Fruit fly (Drosophila melanogaster) whole organism, prepupa: ENCODE results near the gene MED4.

Source experiments
- CG10669 ChIP-seq: fragments of 200-800 bp; sonication (Bioruptor generic); optimal IDR thresholded peaks from 3 replicates; lab custom pipeline; 2018; ENCODE audit warnings: missing biosample characterization, mild to moderate bottlenecking, missing genetic modification characterization, moderate library complexity
- CG11294 ChIP-seq: fragments of 200-800 bp; sonication (Bioruptor generic); IDR thresholded peaks from 2 replicates; pipeline ENCODE4 v1.3.6; 2022; ENCODE audit warnings: missing biosample characterization, missing genetic modification characterization
- CG11762 ChIP-seq: fragments of 200-800 bp; sonication (Bioruptor generic); optimal IDR thresholded peaks from 3 replicates; lab custom pipeline; 2016; ENCODE audit warnings: missing biosample characterization, missing genetic modification characterization; ENCODE audit not compliant: insufficient read depth
- CG15336 ChIP-seq: fragments of 200-800 bp; sonication (Bioruptor generic); IDR thresholded peaks from 2 replicates; pipeline ENCODE4 v1.3.6; 2022; ENCODE audit warnings: missing biosample characterization, missing genetic modification characterization
- CG1621 ChIP-seq: fragments of 200-800 bp; sonication (Bioruptor generic); optimal IDR thresholded peaks from 3 replicates; lab custom pipeline; 2018; ENCODE audit warnings: missing biosample characterization, mild to moderate bottlenecking, missing genetic modification characterization
- CG16779 ChIP-seq: fragments of 200-800 bp; sonication (Bioruptor generic); optimal IDR thresholded peaks from 3 replicates; lab custom pipeline; 2017; ENCODE audit warnings: missing biosample characterization, mild to moderate bottlenecking, missing genetic modification characterization
- CG3032 ChIP-seq: fragments of 200-800 bp; optimal IDR thresholded peaks from 2 replicates; lab custom pipeline; 2019; ENCODE audit warnings: missing biosample characterization, mild to moderate bottlenecking, missing genetic modification characterization, moderate library complexity
- CG31627 ChIP-seq: fragments of 200-800 bp; sonication (Bioruptor generic); optimal IDR thresholded peaks from 3 replicates; lab custom pipeline; 2016; ENCODE audit warnings: missing biosample characterization, missing genetic modification characterization
- CG32006 ChIP-seq: fragments of 200-800 bp; sonication (Bioruptor generic); optimal IDR thresholded peaks from 3 replicates; lab custom pipeline; 2017; ENCODE audit warnings: missing biosample characterization, mild to moderate bottlenecking, missing genetic modification characterization
- CG34406 ChIP-seq: fragments of 200-800 bp; sonication (Bioruptor generic); optimal IDR thresholded peaks from 3 replicates; lab custom pipeline; 2016; ENCODE audit warnings: missing biosample characterization, missing genetic modification characterization
- CG3919 ChIP-seq: fragments of 200-800 bp; sonication (Bioruptor generic); optimal IDR thresholded peaks from 3 replicates; lab custom pipeline; 2016; ENCODE audit warnings: missing biosample characterization, missing genetic modification characterization
- CG4318 ChIP-seq: fragments of 200-800 bp; sonication (Bioruptor generic); optimal IDR thresholded peaks from 3 replicates; lab custom pipeline; 2017; ENCODE audit warnings: missing biosample characterization, mild to moderate bottlenecking, missing genetic modification characterization
- CG6163 ChIP-seq: fragments of 200-800 bp; sonication (Bioruptor generic); IDR thresholded peaks from 3 replicates; pipeline ENCODE4 v1.3.6; 2022; ENCODE audit warnings: missing biosample characterization, missing genetic modification characterization
- CG6276 ChIP-seq: fragments of 200-800 bp; sonication (Bioruptor generic); optimal IDR thresholded peaks from 2 replicates; lab custom pipeline; 2017; ENCODE audit warnings: missing biosample characterization, mild to moderate bottlenecking, missing genetic modification characterization
- CG6792 ChIP-seq: fragments of 200-800 bp; sonication (Bioruptor generic); optimal IDR thresholded peaks from 3 replicates; lab custom pipeline; 2016; ENCODE audit warnings: missing biosample characterization, missing genetic modification characterization
- CG6808 ChIP-seq: fragments of 200-800 bp; sonication (Bioruptor generic); optimal IDR thresholded peaks from 3 replicates; lab custom pipeline; 2017; ENCODE audit warnings: missing biosample characterization, missing genetic modification characterization, mild to moderate bottlenecking, moderate library complexity, missing genetic modification reagents
- CG6854 ChIP-seq: fragments of 200-800 bp; sonication (Bioruptor generic); optimal IDR thresholded peaks from 2 replicates; lab custom pipeline; 2017; ENCODE audit warnings: missing biosample characterization, mild to moderate bottlenecking, missing genetic modification characterization
- CG7368 ChIP-seq: fragments of 200-800 bp; sonication (Bioruptor generic); optimal IDR thresholded peaks from 3 replicates; lab custom pipeline; 2016; ENCODE audit warnings: missing biosample characterization, missing genetic modification characterization
- CG8319 ChIP-seq: fragments of 200-800 bp; sonication (Bioruptor generic); optimal IDR thresholded peaks from 3 replicates; lab custom pipeline; 2016; ENCODE audit warnings: missing biosample characterization, missing genetic modification characterization
- CG8632 ChIP-seq: fragments of 200-800 bp; sonication (Bioruptor generic); optimal IDR thresholded peaks from 3 replicates; lab custom pipeline; 2016; ENCODE audit warnings: missing biosample characterization, missing genetic modification characterization
- Eip78C ChIP-seq: fragments of 200-800 bp; sonication (Bioruptor generic); peaks from one replicate; lab custom pipeline; 2016; ENCODE audit warnings: missing biosample characterization, missing genetic modification characterization
- Eip93F ChIP-seq: fragments of 200-800 bp; sonication (Bioruptor generic); optimal IDR thresholded peaks from 2 replicates; lab custom pipeline; 2016; ENCODE audit warnings: missing biosample characterization, mild to moderate bottlenecking, missing genetic modification characterization
- Ets21C ChIP-seq: fragments of 200-800 bp; sonication (Bioruptor generic); optimal IDR thresholded peaks from 3 replicates; lab custom pipeline; 2016; ENCODE audit warnings: missing biosample characterization, missing genetic modification characterization
- Ets96B ChIP-seq: fragments of 200-800 bp; optimal IDR thresholded peaks from 2 replicates; lab custom pipeline; 2019; ENCODE audit warnings: missing biosample characterization, mild to moderate bottlenecking, missing genetic modification characterization, moderate library complexity
- Gug ChIP-seq: fragments of 200-800 bp; sonication (Bioruptor generic); IDR thresholded peaks from 2 replicates; pipeline ENCODE4 v1.3.6; 2022; ENCODE audit warnings: missing biosample characterization, missing genetic modification characterization
- Hr4 ChIP-seq: fragments of 200-800 bp; sonication (Bioruptor generic); optimal IDR thresholded peaks from 3 replicates; lab custom pipeline; 2016; ENCODE audit warnings: missing biosample characterization, missing genetic modification characterization
- Lpt ChIP-seq: fragments of 200-800 bp; sonication (Bioruptor generic); optimal IDR thresholded peaks from 3 replicates; lab custom pipeline; 2016; ENCODE audit warnings: missing biosample characterization, missing genetic modification characterization
- Met ChIP-seq: fragments of 200-800 bp; sonication (Bioruptor generic); optimal IDR thresholded peaks from 3 replicates; lab custom pipeline; 2016; ENCODE audit warnings: missing biosample characterization, missing genetic modification characterization
- OdsH ChIP-seq: fragments of 200-800 bp; sonication (Bioruptor generic); optimal IDR thresholded peaks from 3 replicates; lab custom pipeline; 2016; ENCODE audit warnings: missing biosample characterization, missing genetic modification characterization
- Sox14 ChIP-seq: fragments of 200-800 bp; sonication (Bioruptor generic); optimal IDR thresholded peaks from 3 replicates; lab custom pipeline; 2016; ENCODE audit warnings: missing biosample characterization, missing genetic modification characterization
- Sox15 ChIP-seq: fragments of 200-800 bp; sonication (Bioruptor generic); optimal IDR thresholded peaks from 3 replicates; lab custom pipeline; 2016; ENCODE audit warnings: missing biosample characterization, missing genetic modification characterization
- achi ChIP-seq: fragments of 200-800 bp; sonication (Bioruptor generic); optimal IDR thresholded peaks from 3 replicates; lab custom pipeline; 2016; ENCODE audit warnings: missing biosample characterization, missing genetic modification characterization
- cyc ChIP-seq: fragments of 200-800 bp; sonication (Bioruptor generic); optimal IDR thresholded peaks from 3 replicates; lab custom pipeline; 2016; ENCODE audit warnings: missing biosample characterization, missing genetic modification characterization
- dac ChIP-seq: fragments of 200-800 bp; sonication (Bioruptor generic); optimal IDR thresholded peaks from 2 replicates; lab custom pipeline; 2017; ENCODE audit warnings: missing biosample characterization, mild to moderate bottlenecking, missing genetic modification characterization
- eg ChIP-seq: fragments of 200-800 bp; sonication (Bioruptor generic); IDR thresholded peaks from 3 replicates; pipeline ENCODE4 v1.3.6; 2022; ENCODE audit warnings: missing biosample characterization, missing genetic modification characterization
- esn ChIP-seq: fragments of 200-800 bp; sonication (Bioruptor generic); optimal IDR thresholded peaks from 2 replicates; lab custom pipeline; 2016; ENCODE audit warnings: missing biosample characterization, mild to moderate bottlenecking, missing genetic modification characterization, moderate library complexity
- fd59A ChIP-seq: fragments of 200-800 bp; sonication (Bioruptor generic); optimal IDR thresholded peaks from 2 replicates; lab custom pipeline; 2017; ENCODE audit warnings: missing biosample characterization, mild to moderate bottlenecking, missing genetic modification characterization, missing genetic modification reagents
- fd85E ChIP-seq: fragments of 200-800 bp; sonication (Bioruptor generic); optimal IDR thresholded peaks from 3 replicates; lab custom pipeline; 2016; ENCODE audit warnings: missing biosample characterization, missing genetic modification characterization
- net ChIP-seq: fragments of 200-800 bp; sonication (Bioruptor generic); optimal IDR thresholded peaks from 3 replicates; lab custom pipeline; 2016; ENCODE audit warnings: missing biosample characterization, missing genetic modification characterization
- pdm3 ChIP-seq: fragments of 200-800 bp; sonication (Bioruptor generic); optimal IDR thresholded peaks from 3 replicates; lab custom pipeline; 2016; ENCODE audit warnings: missing biosample characterization, missing genetic modification characterization
- salr ChIP-seq, 2 experiments: fragments of 200-800 bp; sonication (Bioruptor generic); optimal IDR thresholded peaks; 3 replicates each; lab custom pipeline; 2016 to 2018; ENCODE audit warnings: missing biosample characterization in 2 of 2, missing genetic modification characterization in 2 of 2, mild to moderate bottlenecking in 1 of 2
- ss ChIP-seq, 2 experiments: fragments of 200-800 bp; sonication (Bioruptor generic); optimal IDR thresholded peaks; 2 replicates in 1 of 2; 3 replicates in 1 of 2; lab custom pipeline; 2017 to 2018; ENCODE audit warnings: mild to moderate bottlenecking in 2 of 2, missing biosample characterization in 2 of 2, missing genetic modification characterization in 2 of 2, moderate library complexity in 1 of 2
- topi ChIP-seq: fragments of 200-800 bp; sonication (Bioruptor generic); optimal IDR thresholded peaks from 3 replicates; lab custom pipeline; 2016; ENCODE audit warnings: missing biosample characterization, missing genetic modification characterization
- vri ChIP-seq: fragments of 200-800 bp; sonication (Bioruptor generic); optimal IDR thresholded peaks from 3 replicates; lab custom pipeline; 2016; ENCODE audit warnings: missing biosample characterization, mild to moderate bottlenecking, missing genetic modification characterization

The MED4 gene

DNA sequence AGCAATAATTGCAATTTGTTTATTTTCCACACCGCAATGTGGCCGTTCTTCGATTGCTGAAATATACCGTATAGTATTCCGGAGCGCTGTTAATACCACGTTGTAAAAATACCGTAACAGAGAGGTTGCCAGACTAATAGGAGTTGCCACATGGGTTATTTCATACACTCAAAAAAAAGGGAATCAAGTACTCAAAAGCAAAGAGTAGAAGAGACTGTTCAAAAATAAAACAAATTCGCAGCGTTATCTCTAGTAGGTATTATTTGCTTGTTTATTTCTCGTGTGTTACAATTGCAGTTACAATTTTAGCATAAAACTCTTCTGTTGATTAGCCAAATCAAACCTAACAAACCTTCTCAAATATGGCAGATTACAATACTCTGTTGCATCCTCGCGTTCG is at the start of gene MED4 (continued):
- peak; percentile 72 for TF ChIP-seq CG11294
- peak; percentile 83 for TF ChIP-seq CG15336
- TF ChIP-seq Sox14 (GFP tag; lab: Kevin White, UChicago), result peak; percentile 79
- TF ChIP-seq topi (GFP tag; lab: Kevin White, UChicago), result peak; percentile 71
- TF ChIP-seq CG6792 (GFP tag; lab: Kevin White, UChicago), result peak; percentile 71
- TF ChIP-seq esn (GFP tag; lab: Kevin White, UChicago), result peak; percentile 83
- TF ChIP-seq CG34406 (GFP tag; lab: Kevin White, UChicago), result peak; percentile 65
- TF ChIP-seq eg (GFP tag; lab: Robert Waterston, UW), result peak; percentile 91

DNA sequence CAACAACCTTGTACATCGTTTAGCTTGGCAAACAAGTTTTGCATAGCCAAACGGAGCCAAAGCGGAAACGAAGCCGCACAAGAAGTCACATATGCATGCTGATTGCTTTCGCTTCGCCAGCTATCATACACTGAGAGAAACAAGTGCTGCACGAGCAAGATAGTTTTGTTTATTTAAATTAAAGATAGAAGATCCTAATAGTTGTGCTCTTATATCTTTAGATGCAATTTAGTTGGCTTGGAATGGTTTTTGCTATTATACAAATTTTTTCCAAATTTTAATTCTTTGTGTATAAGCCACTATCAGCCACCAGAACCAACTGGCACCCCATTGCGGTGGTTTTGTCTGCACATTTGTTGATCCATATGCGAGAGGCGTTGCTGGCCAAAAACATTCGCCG is 33.2 kb upstream of the MED4 start:
- TF ChIP-seq CG4318 (GFP tag; lab: Kevin White, UChicago), result peak; percentile 16
- TF ChIP-seq Eip78C (GFP tag; lab: Kevin White, UChicago), result peak; percentile 80
- TF ChIP-seq eg (GFP tag; lab: Robert Waterston, UW), result peak; percentile 51; the same call in 1 of the 3 replicates
- no peak for TF ChIP-seq Sox14 (GFP tag; lab: Kevin White, UChicago)
- peak; percentile 35 for TF ChIP-seq CG6276 (GFP tag; lab: Kevin White, UChicago)
- peak; percentile 10 for TF ChIP-seq Hr4 (GFP tag; lab: Kevin White, UChicago)
- no peak for TF ChIP-seq CG7368 (GFP tag; lab: Kevin White, UChicago)
- peak; percentile 33 for TF ChIP-seq CG32006 (GFP tag; lab: Kevin White, UChicago)
- peak; percentile 51; the same call in 1 of the 3 replicates for TF ChIP-seq CG6163
- no peak for TF ChIP-seq CG31627

DNA sequence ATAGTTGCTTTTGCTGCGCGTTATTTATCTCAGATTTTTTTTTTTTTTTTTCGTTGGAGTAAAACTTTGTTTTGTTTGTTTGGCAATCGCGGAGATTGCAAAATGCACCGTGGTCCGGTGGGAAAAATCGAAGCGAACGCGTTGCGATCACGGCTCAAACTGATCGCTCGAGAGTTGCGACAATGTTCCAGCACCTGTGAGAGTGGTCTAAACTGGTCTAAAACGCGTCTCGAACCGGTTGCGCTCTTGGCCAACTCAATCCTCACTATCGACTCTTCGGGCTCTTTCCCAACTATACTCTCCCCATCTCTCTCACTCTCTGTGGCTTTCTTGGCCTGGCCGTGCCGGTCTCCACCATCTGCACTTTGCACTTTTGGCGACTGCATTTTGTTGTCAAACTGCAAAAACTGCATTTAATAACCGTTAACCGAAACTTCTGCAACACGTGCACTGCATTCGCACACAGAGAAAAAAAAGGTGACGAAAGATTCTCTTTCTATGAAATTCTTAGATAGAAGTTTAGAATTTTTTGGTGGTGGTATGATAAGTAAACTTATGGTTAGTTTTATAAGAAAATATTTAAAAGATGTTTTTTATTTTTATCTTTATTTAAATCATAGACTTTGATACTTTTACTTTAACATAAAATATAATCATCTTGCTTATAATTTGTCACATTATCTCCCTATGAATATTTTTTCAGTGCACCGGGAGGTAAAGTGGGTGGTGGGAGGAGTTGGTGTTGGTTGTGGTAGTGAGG is 13.6 kb upstream of the MED4 start, which contains the start of gene CG14830:
Gene CG14830 (minus strand): TSS at position 164 of the 760 bp plus-strand sequence.
- TF ChIP-seq Met (no peak), fd85E (GFP tag; lab: Kevin White, UChicago) (peak; percentile 3), cyc (peak; percentile 64), CG6792 (GFP tag; lab: Kevin White, UChicago) (no peak), esn (GFP tag; lab: Kevin White, UChicago) (no peak), CG11762 (peak; percentile 41), CG7368 (GFP tag; lab: Kevin White, UChicago) (peak; percentile 35), salr (GFP tag; optimal IDR thresholded peaks at IDR 0.05; lab: Kevin White, UChicago) (no peak), CG11294 (no peak), Hr4 (GFP tag; lab: Kevin White, UChicago) (no peak), CG16779 (tag; lab: Kevin White, UChicago) (peak; percentile 10), vri (GFP tag; lab: Kevin White, UChicago) (no peak), CG8632 (GFP tag; lab: Kevin White, UChicago) (no peak), CG10669 (GFP tag; lab: Kevin White, UChicago) (peak; percentile 65), dac (GFP tag; lab: Kevin White, UChicago) (no peak), Ets21C (GFP tag; lab: Kevin White, UChicago) (no peak), OdsH (GFP tag; lab: Kevin White, UChicago) (no peak), Lpt (GFP tag; lab: Kevin White, UChicago) (peak; percentile 83), CG1621 (tag; lab: Kevin White, UChicago) (peak; percentile 15), CG34406 (GFP tag; lab: Kevin White, UChicago) (no peak), CG6854 (GFP tag; lab: Kevin White, UChicago) (no peak), Sox14 (GFP tag; lab: Kevin White, UChicago) (no peak), Sox15 (GFP tag; lab: Kevin White, UChicago) (no peak), CG32006 (GFP tag; lab: Kevin White, UChicago) (peak; percentile 18), CG8319 (GFP tag; lab: Kevin White, UChicago) (peak; percentile 23), pdm3 (GFP tag; lab: Kevin White, UChicago) (no peak), Gug (GFP tag; lab: Robert Waterston, UW) (peak; percentile 77), net (GFP tag; lab: Kevin White, UChicago) (peak; percentile 3), CG31627 (no peak), CG3919 (GFP tag; lab: Kevin White, UChicago) (peak; percentile 85), fd59A (GFP tag; lab: Kevin White, UChicago) (no peak), CG3032 (tag; lab: Kevin White, UChicago) (no peak), Ets96B (peak; percentile 66), CG6163 (peak; percentile 53), CG15336 (peak; percentile 11), ss (GFP tag; optimal IDR thresholded peaks at IDR 0.05; lab: Kevin White, UChicago) (peak; percentile 30 to 48), Eip93F (no peak), Eip78C (GFP tag; lab: Kevin White, UChicago) (peak; percentile 52), achi (GFP tag; lab: Kevin White, UChicago) (no peak), CG6808 (GFP tag; lab: Kevin White, UChicago) (peak; percentile 66)
